Worm (Caenorhabditis elegans): Measurements from ENCODE around the gene fbxa-150.
"Not testable (repeated sequence)": the region's sequence is repeated elsewhere in the genome, so short reads cannot be mapped to it uniquely, and the experiment has no call there.

Gene fbxa-150

DNA sequence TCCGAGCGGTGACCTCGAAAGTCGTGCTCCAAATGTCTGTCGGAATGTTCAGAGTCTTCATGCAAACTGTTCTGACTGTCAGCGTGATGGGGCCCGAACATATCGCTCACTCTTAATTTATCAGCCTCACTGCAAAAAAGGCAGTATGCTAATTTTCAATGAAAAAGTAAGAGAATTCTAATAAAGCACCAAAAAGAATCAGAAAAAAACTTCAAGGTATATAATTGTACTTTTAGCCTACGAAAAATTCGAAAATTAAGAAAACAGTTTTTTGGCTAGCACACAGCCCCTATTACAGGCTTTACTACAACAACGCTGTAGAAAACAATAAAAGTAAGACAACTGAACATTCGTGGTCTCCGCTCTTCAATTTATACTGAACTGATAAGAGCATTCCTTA lies 39.4 kb downstream of the fbxa-150 start, which contains the start of gene F26F2.1:
F26F2.1 (minus strand) TSS at position 101 of the 400 bp plus-strand sequence.
- no peak for TF ChIP-seq C04F5.9 (tag; optimal IDR thresholded peaks at IDR 0.05)
- no peak for TF ChIP-seq nhr-47 (tag; optimal IDR thresholded peaks at IDR 0.05)
- TF ChIP-seq ceh-82 (tag; optimal IDR thresholded peaks at IDR 0.05) = no peak
- no peak for TF ChIP-seq zag-1 (tag; optimal IDR thresholded peaks at IDR 0.05)
- TF ChIP-seq dsc-1 (tag; optimal IDR thresholded peaks at IDR 0.05) = no peak
- TF ChIP-seq alr-1 (tag; optimal IDR thresholded peaks at IDR 0.05; ENCODE audit: borderline replicate concordance) = no peak
- TF ChIP-seq lin-13 (GFP tag; optimal IDR thresholded peaks at IDR 0.05) = no peak

DNA sequence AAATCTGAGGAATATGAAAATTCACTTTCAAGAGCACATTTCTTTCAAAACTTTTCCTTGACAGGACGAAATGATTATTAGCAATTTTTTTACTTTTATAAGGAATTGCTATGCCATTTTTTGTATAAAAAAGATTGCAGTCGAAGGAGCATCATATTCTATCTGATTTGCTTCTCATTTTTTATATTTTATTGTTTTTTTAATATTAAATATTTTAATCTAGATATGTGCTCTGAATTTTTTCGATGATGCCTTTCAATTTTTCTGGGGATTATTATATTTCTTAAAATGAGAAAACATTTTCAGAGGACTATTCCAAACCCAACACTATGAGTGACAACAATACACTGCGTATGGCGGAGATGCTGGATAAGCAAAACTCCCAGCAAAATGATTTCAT lies 41.7 kb downstream of the fbxa-150 start, which contains the start of gene F26F2.13:
F26F2.13 (plus strand) TSS at position 301 of the 400 bp plus-strand sequence.
- not testable (repeated sequence) for TF ChIP-seq Y116A8C.19 (tag; optimal IDR thresholded peaks at IDR 0.05; ENCODE audit: borderline replicate concordance); aha-1 (tag; optimal IDR thresholded peaks at IDR 0.05); ztf-11 (tag; optimal IDR thresholded peaks at IDR 0.05)

DNA sequence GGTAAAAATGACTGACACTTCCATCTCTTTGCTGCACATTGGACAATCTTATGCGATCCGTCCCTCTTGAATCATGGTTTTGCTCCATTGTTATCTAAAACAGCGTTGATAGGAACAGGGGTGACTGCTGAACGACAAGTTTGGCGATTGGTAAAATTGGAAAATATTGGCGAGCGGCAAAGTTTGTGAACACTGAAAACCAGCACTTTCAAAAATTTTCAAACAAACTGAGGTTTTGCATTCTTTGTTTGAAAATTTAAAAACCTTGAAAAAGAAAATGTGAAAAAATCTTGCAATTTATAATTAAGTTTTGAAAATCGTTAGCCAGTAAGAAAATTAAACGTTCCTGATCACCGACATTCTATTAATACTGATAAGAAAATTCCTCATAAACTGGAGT lies 44.1 kb downstream of the fbxa-150 start, which contains the start of gene F26F2.3:
F26F2.3 (minus strand) TSS at position 101 of the 400 bp plus-strand sequence.
- TF ChIP-seq ceh-82 (tag; optimal IDR thresholded peaks at IDR 0.05) (no peak), ztf-4 (tag; optimal IDR thresholded peaks at IDR 0.05) (no peak), grh-1 (GFP tag; IDR thresholded peaks at IDR 0.05) (no peak), pax-3 (tag; optimal IDR thresholded peaks at IDR 0.05) (no peak), zip-4 (GFP tag; optimal IDR thresholded peaks at IDR 0.05) (no peak), irx-1 (tag; optimal IDR thresholded peaks at IDR 0.05) (no peak), snpc-4 (tag; optimal IDR thresholded peaks at IDR 0.05) (no peak), mab-9 (GFP tag; IDR thresholded peaks at IDR 0.05) (no peak), C34B4.2 (tag; optimal IDR thresholded peaks at IDR 0.05) (no peak), rnt-1 (tag; optimal IDR thresholded peaks at IDR 0.05) (no peak), sptf-1 (tag; optimal IDR thresholded peaks at IDR 0.05) (no peak), ceh-90 (tag; optimal IDR thresholded peaks at IDR 0.05) (no peak), lin-14 (GFP tag; optimal IDR thresholded peaks at IDR 0.05) (no peak), nhr-12 (tag; optimal IDR thresholded peaks at IDR 0.05) (no peak), snu-23 (GFP tag; optimal IDR thresholded peaks at IDR 0.05) (no peak), tlp-1 (tag; optimal IDR thresholded peaks at IDR 0.05) (no peak), nhr-77 (tag; optimal IDR thresholded peaks at IDR 0.05) (no peak)

DNA sequence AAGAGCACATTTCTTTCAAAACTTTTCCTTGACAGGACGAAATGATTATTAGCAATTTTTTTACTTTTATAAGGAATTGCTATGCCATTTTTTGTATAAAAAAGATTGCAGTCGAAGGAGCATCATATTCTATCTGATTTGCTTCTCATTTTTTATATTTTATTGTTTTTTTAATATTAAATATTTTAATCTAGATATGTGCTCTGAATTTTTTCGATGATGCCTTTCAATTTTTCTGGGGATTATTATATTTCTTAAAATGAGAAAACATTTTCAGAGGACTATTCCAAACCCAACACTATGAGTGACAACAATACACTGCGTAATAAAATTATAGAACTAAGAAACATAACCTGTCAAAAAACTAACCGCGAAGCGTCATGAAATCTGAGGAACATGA lies 46.6 kb downstream of the fbxa-150 start, which contains the start of gene F26F2.4:
F26F2.4 (plus strand) TSS at position 301 of the 400 bp plus-strand sequence.
- not testable (repeated sequence) for TF ChIP-seq hlh-4, C34B4.2, fos-1 (tag; optimal IDR thresholded peaks at IDR 0.05)

DNA sequence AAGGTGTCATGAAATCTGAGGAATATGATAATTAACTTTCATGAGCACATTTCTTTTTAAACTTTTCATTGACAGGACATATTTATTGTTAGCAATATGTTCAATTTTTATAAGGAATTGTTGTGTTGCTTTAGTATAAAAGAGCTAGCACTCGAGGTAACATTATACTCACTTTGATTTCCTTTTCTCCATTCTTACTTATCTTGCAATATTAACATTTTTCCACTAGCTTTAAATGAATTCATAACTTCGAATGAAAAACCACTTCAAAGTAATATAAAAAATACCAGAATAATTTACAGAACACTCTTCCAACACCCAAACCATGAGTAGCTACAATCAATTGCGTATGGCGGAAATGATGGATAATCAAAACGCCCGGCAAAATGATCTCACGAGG lies 51.0 kb downstream of the fbxa-150 start, which contains the start of gene F26F2.5:
F26F2.5 (plus strand) TSS at position 301 of the 400 bp plus-strand sequence.
- TF ChIP-seq unc-98 (GFP tag; IDR thresholded peaks at IDR 0.05) (no peak), rnt-1 (tag; optimal IDR thresholded peaks at IDR 0.05) (no peak), fkh-10 (GFP tag; optimal IDR thresholded peaks at IDR 0.05) (no peak), dpl-1 (GFP tag; optimal IDR thresholded peaks at IDR 0.05) (no peak), ets-5 (GFP tag; IDR thresholded peaks at IDR 0.05) (no peak), xbp-1 (tag; optimal IDR thresholded peaks at IDR 0.05) (no peak), zag-1 (tag; optimal IDR thresholded peaks at IDR 0.05) (no peak), vab-15 (tag; optimal IDR thresholded peaks at IDR 0.05) (no peak)

Measured in whole organism, L1 larva.